Fruit fly (Drosophila melanogaster) whole organism, embryonic: ENCODE data around the gene Bacc.

ENCODE experiments used
- Ada2b ChIP-seq: fragments of 200-800 bp; sonication (Bioruptor generic); IDR thresholded peaks from 2 replicates; pipeline ENCODE4 v1.3.6; 2022; ENCODE audit warnings: missing biosample characterization, missing genetic modification characterization
- Blimp-1 ChIP-seq: fragments of 200-800 bp; sonication (Bioruptor generic); optimal IDR thresholded peaks from 3 replicates; lab custom pipeline; 2018; ENCODE audit warnings: missing biosample characterization, missing genetic modification characterization, mild to moderate bottlenecking, moderate library complexity, missing genetic modification reagents
- C15 ChIP-seq: fragments of 200-800 bp; sonication (Bioruptor generic); IDR thresholded peaks from 3 replicates; pipeline ENCODE4 v1.3.6; 2022; ENCODE audit warnings: missing biosample characterization, missing genetic modification characterization
- CG11093 ChIP-seq: fragments of 200-800 bp; sonication (Bioruptor generic); IDR thresholded peaks from 3 replicates; pipeline ENCODE4 v1.3.6; 2022; ENCODE audit warnings: missing biosample characterization, missing genetic modification characterization
- CG11695 ChIP-seq: fragments of 200-800 bp; sonication (Bioruptor generic); IDR thresholded peaks from 3 replicates; pipeline ENCODE4 v1.3.6; 2022; ENCODE audit warnings: missing biosample characterization, missing genetic modification characterization
- CG12659 ChIP-seq: fragments of 200-800 bp; sonication (Bioruptor generic); optimal IDR thresholded peaks from 3 replicates; lab custom pipeline; 2017; ENCODE audit warnings: mild to moderate bottlenecking, missing biosample characterization, missing genetic modification reagents, missing genetic modification characterization
- CG14667 ChIP-seq: fragments of 200-800 bp; sonication (Bioruptor generic); IDR thresholded peaks from 2 replicates; pipeline ENCODE4 v1.3.6; 2022; ENCODE audit warnings: missing biosample characterization, missing genetic modification characterization
- CG14860 ChIP-seq: fragments of 200-800 bp; sonication (Bioruptor generic); IDR thresholded peaks from 3 replicates; pipeline ENCODE4 v1.3.6; 2022; ENCODE audit warnings: missing biosample characterization, missing genetic modification characterization; ENCODE audit not compliant: partially characterized antibody
- CG15073 ChIP-seq: fragments of 200-800 bp; sonication (Bioruptor generic); optimal IDR thresholded peaks from 2 replicates; lab custom pipeline; 2016; ENCODE audit warnings: missing biosample characterization, missing genetic modification characterization
- CG16863 ChIP-seq: fragments of 200-800 bp; sonication (Bioruptor generic); optimal IDR thresholded peaks from 3 replicates; lab custom pipeline; 2016; ENCODE audit warnings: missing biosample characterization, missing genetic modification characterization
- CG17385 ChIP-seq: fragments of 200-800 bp; sonication (Bioruptor generic); optimal IDR thresholded peaks from 3 replicates; lab custom pipeline; 2018; ENCODE audit warnings: missing biosample characterization, mild to moderate bottlenecking, missing genetic modification characterization
- CG17568 ChIP-seq: fragments of 200-800 bp; sonication (Bioruptor generic); optimal IDR thresholded peaks from 2 replicates; lab custom pipeline; 2018; ENCODE audit warnings: missing biosample characterization, mild to moderate bottlenecking, missing genetic modification characterization, moderate library complexity
- CG17829 ChIP-seq: fragments of 200-800 bp; optimal IDR thresholded peaks from 2 replicates; lab custom pipeline; 2019; ENCODE audit warnings: missing biosample characterization, mild to moderate bottlenecking, missing genetic modification characterization, moderate library complexity
- CG30431 ChIP-seq: fragments of 200-800 bp; sonication (Bioruptor generic); optimal IDR thresholded peaks from 2 replicates; lab custom pipeline; 2017; ENCODE audit warnings: missing biosample characterization, missing genetic modification characterization
- CG34422 ChIP-seq: fragments of 200-800 bp; sonication (Bioruptor generic); IDR thresholded peaks from 3 replicates; pipeline ENCODE4 v1.3.6; 2022; ENCODE audit warnings: missing biosample characterization, missing genetic modification characterization
- CG4617 ChIP-seq: fragments of 200-800 bp; sonication (Bioruptor generic); optimal IDR thresholded peaks from 3 replicates; lab custom pipeline; 2016; ENCODE audit warnings: missing biosample characterization, missing genetic modification characterization, borderline replicate concordance
- CG7372 ChIP-seq: fragments of 200-800 bp; sonication (Bioruptor generic); IDR thresholded peaks from 2 replicates; pipeline ENCODE4 v1.3.6; 2022; ENCODE audit warnings: missing biosample characterization, missing genetic modification characterization
- CG7987 ChIP-seq: fragments of 200-800 bp; sonication (Bioruptor generic); optimal IDR thresholded peaks from 2 replicates; lab custom pipeline; 2018; ENCODE audit warnings: missing biosample characterization, mild to moderate bottlenecking, missing genetic modification characterization, moderate library complexity
- CG8924 ChIP-seq: fragments of 200-800 bp; optimal IDR thresholded peaks from 3 replicates; lab custom pipeline; 2019; ENCODE audit warnings: missing biosample characterization, mild to moderate bottlenecking, missing genetic modification characterization, moderate library complexity
- CG9437 ChIP-seq: fragments of 200-800 bp; sonication (Bioruptor generic); optimal IDR thresholded peaks from 2 replicates; lab custom pipeline; 2018; ENCODE audit warnings: missing biosample characterization, mild to moderate bottlenecking, missing genetic modification characterization
- CG9727 ChIP-seq: fragments of 200-800 bp; sonication (Bioruptor generic); optimal IDR thresholded peaks from 3 replicates; lab custom pipeline; 2017; ENCODE audit warnings: missing biosample characterization, mild to moderate bottlenecking, missing genetic modification characterization
- CG9797 ChIP-seq: fragments of 200-800 bp; sonication (Bioruptor generic); optimal IDR thresholded peaks from 3 replicates; lab custom pipeline; 2018; ENCODE audit warnings: missing biosample characterization, mild to moderate bottlenecking, missing genetic modification characterization
- CG9817 ChIP-seq: fragments of 200-800 bp; sonication (Bioruptor generic); optimal IDR thresholded peaks from 2 replicates; lab custom pipeline; 2018; ENCODE audit warnings: missing biosample characterization, mild to moderate bottlenecking, missing genetic modification characterization, moderate library complexity
- Dbx ChIP-seq: fragments of 200-800 bp; sonication (Bioruptor generic); IDR thresholded peaks from 3 replicates; pipeline ENCODE4 v1.3.6; 2022; ENCODE audit warnings: missing biosample characterization, missing genetic modification characterization
- Dll ChIP-seq: fragments of 200-800 bp; sonication (Bioruptor generic); IDR thresholded peaks from 4 replicates; pipeline ENCODE4 v1.3.6; 2022; ENCODE audit warnings: missing biosample characterization, missing genetic modification characterization; ENCODE audit not compliant: partially characterized antibody
- MTF-1 ChIP-seq: fragments of 200-800 bp; sonication (Bioruptor generic); optimal IDR thresholded peaks from 2 replicates; lab custom pipeline; 2018; ENCODE audit warnings: missing biosample characterization, mild to moderate bottlenecking, missing genetic modification characterization, borderline replicate concordance
- Rfx ChIP-seq: fragments of 200-800 bp; sonication (Bioruptor generic); IDR thresholded peaks from 2 replicates; pipeline ENCODE4 v1.3.6; 2022; ENCODE audit warnings: missing biosample characterization, missing genetic modification characterization
- Sox100B ChIP-seq: fragments of 200-800 bp; sonication (Bioruptor generic); optimal IDR thresholded peaks from 3 replicates; lab custom pipeline; 2018; ENCODE audit warnings: missing biosample characterization, mild to moderate bottlenecking, missing genetic modification characterization
- Tbp ChIP-seq: fragments of >200 bp; optimal IDR thresholded peaks from 2 replicates; lab custom pipeline; 2018; ENCODE audit warnings: missing biosample characterization, missing genetic modification characterization
- Vsx1 ChIP-seq: fragments of 200-800 bp; sonication (Bioruptor generic); optimal IDR thresholded peaks from 2 replicates; lab custom pipeline; 2017; ENCODE audit warnings: missing biosample characterization, mild to moderate bottlenecking, missing genetic modification characterization, missing genetic modification reagents
- YL-1 ChIP-seq: fragments of 200-800 bp; sonication (Bioruptor generic); optimal IDR thresholded peaks from 3 replicates; lab custom pipeline; 2017; ENCODE audit warnings: missing biosample characterization, mild to moderate bottlenecking, missing genetic modification characterization
- bab2 ChIP-seq: fragments of 200-800 bp; sonication (Bioruptor generic); optimal IDR thresholded peaks from 2 replicates; lab custom pipeline; 2016; ENCODE audit warnings: missing biosample characterization, missing genetic modification characterization
- cas ChIP-seq: fragments of 200-800 bp; sonication (Bioruptor generic); IDR thresholded peaks from 2 replicates; pipeline ENCODE4 v1.3.6; 2022; ENCODE audit warnings: missing biosample characterization, missing genetic modification characterization
- caup ChIP-seq: fragments of 200-800 bp; sonication (Bioruptor generic); optimal IDR thresholded peaks from 3 replicates; lab custom pipeline; 2017; ENCODE audit warnings: missing biosample characterization, mild to moderate bottlenecking, missing genetic modification characterization, moderate library complexity; ENCODE audit not compliant: severe bottlenecking
- dan ChIP-seq: fragments of 200-800 bp; sonication (Bioruptor generic); IDR thresholded peaks from 2 replicates; pipeline ENCODE4 v1.3.6; 2022; ENCODE audit warnings: missing biosample characterization, missing genetic modification characterization
- fd64A ChIP-seq: fragments of 200-800 bp; sonication (Bioruptor generic); optimal IDR thresholded peaks from 3 replicates; lab custom pipeline; 2018; ENCODE audit warnings: missing biosample characterization, mild to moderate bottlenecking, missing genetic modification characterization
- fru ChIP-seq: fragments of >200 bp; optimal IDR thresholded peaks from 2 replicates; lab custom pipeline; 2017
- fu2 ChIP-seq: fragments of 200-800 bp; sonication (Bioruptor generic); optimal IDR thresholded peaks from 2 replicates; lab custom pipeline; 2016; ENCODE audit warnings: missing biosample characterization, missing genetic modification characterization
- hbn ChIP-seq: fragments of 200-800 bp; sonication (Bioruptor generic); IDR thresholded peaks from 2 replicates; pipeline ENCODE4 v1.3.6; 2022; ENCODE audit warnings: missing biosample characterization, missing genetic modification characterization; ENCODE audit not compliant: partially characterized antibody
- hth ChIP-seq: fragments of >200 bp; optimal IDR thresholded peaks from 2 replicates; lab custom pipeline; 2017; ENCODE audit warnings: inconsistent platforms
- ind ChIP-seq: fragments of 200-800 bp; sonication (Bioruptor generic); optimal IDR thresholded peaks from 3 replicates; lab custom pipeline; 2016; ENCODE audit warnings: missing biosample characterization, missing genetic modification characterization
- jigr1 ChIP-seq: fragments of 200-800 bp; sonication (Bioruptor generic); IDR thresholded peaks from 3 replicates; pipeline ENCODE4 v1.3.6; 2022; ENCODE audit warnings: missing biosample characterization, missing genetic modification characterization
- jing ChIP-seq: fragments of 200-800 bp; sonication (Bioruptor generic); optimal IDR thresholded peaks from 2 replicates; lab custom pipeline; 2018; ENCODE audit warnings: missing biosample characterization, mild to moderate bottlenecking, missing genetic modification characterization
- nom ChIP-seq: fragments of 200-800 bp; sonication (Bioruptor generic); optimal IDR thresholded peaks from 2 replicates; lab custom pipeline; 2017; ENCODE audit warnings: missing biosample characterization, missing genetic modification characterization, mild to moderate bottlenecking, moderate library complexity, missing genetic modification reagents
- pho ChIP-seq: fragments of 200-800 bp; sonication (Bioruptor generic); optimal IDR thresholded peaks from 2 replicates; lab custom pipeline; 2016; ENCODE audit warnings: missing biosample characterization, missing genetic modification characterization
- row ChIP-seq: fragments of 200-800 bp; sonication (Bioruptor generic); IDR thresholded peaks from 3 replicates; pipeline ENCODE4 v1.3.6; 2022; ENCODE audit warnings: missing biosample characterization, missing genetic modification characterization
- sima ChIP-seq: fragments of 200-800 bp; sonication (Bioruptor generic); optimal IDR thresholded peaks from 2 replicates; lab custom pipeline; 2016; ENCODE audit warnings: missing biosample characterization, missing genetic modification characterization
- sr ChIP-seq: fragments of 200-800 bp; sonication (Bioruptor generic); IDR thresholded peaks from 3 replicates; pipeline ENCODE4 v1.3.6; 2022; ENCODE audit warnings: missing biosample characterization, missing genetic modification characterization
- tna ChIP-seq: fragments of 200-800 bp; sonication (Bioruptor generic); IDR thresholded peaks from 2 replicates; pipeline ENCODE4 v1.3.6; 2022; ENCODE audit warnings: missing biosample characterization, missing genetic modification characterization; ENCODE audit not compliant: partially characterized antibody
- twi ChIP-seq: fragments of 200-800 bp; optimal IDR thresholded peaks from 2 replicates; lab custom pipeline; 2019; ENCODE audit warnings: missing biosample characterization, mild to moderate bottlenecking, missing genetic modification characterization, moderate library complexity
- tx ChIP-seq: fragments of 200-800 bp; sonication (Bioruptor generic); optimal IDR thresholded peaks from 2 replicates; lab custom pipeline; 2016; ENCODE audit warnings: missing biosample characterization, missing genetic modification characterization
- wor ChIP-seq: fragments of 200-800 bp; sonication (Bioruptor generic); IDR thresholded peaks from 2 replicates; pipeline ENCODE4 v1.3.6; 2022; ENCODE audit warnings: missing biosample characterization, missing genetic modification characterization

The Bacc gene

DNA sequence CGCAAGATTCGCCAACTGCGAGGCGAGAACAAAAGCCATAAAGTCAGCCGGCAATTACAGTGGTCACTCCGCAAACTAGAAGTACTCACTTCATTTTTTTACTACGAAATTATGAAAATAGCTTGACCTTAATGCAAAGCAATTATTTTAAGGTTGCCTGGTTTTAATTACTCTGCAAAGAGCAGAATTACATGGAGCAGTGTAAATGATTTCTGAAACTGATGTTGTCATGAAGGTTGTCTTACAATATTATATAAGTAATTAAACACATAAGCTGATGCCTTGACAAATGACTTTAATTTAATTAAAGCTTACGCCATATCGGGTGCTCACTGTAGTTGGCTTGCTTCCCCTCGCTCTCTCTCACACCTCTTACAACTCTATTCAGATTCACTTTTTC lies 18.0 kb upstream of the Bacc start (continued):
- TF ChIP-seq CG9797: no peak
- TF ChIP-seq sr (GFP tag; lab: Robert Waterston, UW): no peak
- TF ChIP-seq CG9727: peak; percentile 66
- TF ChIP-seq caup (GFP tag; lab: Kevin White, UChicago): peak; percentile 4
- TF ChIP-seq CG34422 (GFP tag; lab: Robert Waterston, UW): no peak
- peak; percentile 73 for TF ChIP-seq Rfx (GFP tag; lab: Robert Waterston, UW)
- no peak for TF ChIP-seq CG11093
- TF ChIP-seq jigr1 (GFP tag; lab: Robert Waterston, UW): no peak
- no peak for TF ChIP-seq Vsx1
- TF ChIP-seq CG14860 (GFP tag; lab: Robert Waterston, UW): no peak
- no peak for TF ChIP-seq MTF-1
- TF ChIP-seq YL-1 (GFP tag; lab: Kevin White, UChicago): no peak
- TF ChIP-seq Tbp (GFP tag; lab: Kevin White, UChicago): no peak
- TF ChIP-seq wor (GFP tag; lab: Robert Waterston, UW): no peak
- TF ChIP-seq Ada2b (GFP tag; lab: Robert Waterston, UW): no peak
- peak; percentile 12 for TF ChIP-seq bab2 (GFP tag; lab: Kevin White, UChicago)
- TF ChIP-seq Sox100B (GFP tag; lab: Kevin White, UChicago): no peak
- TF ChIP-seq CG9437 (GFP tag; lab: Kevin White, UChicago): no peak
- TF ChIP-seq cas: no peak
- TF ChIP-seq dan: no peak
- TF ChIP-seq CG7987 (GFP tag; lab: Kevin White, UChicago): no peak
- TF ChIP-seq CG17385: peak; percentile 45
- peak; percentile 70 for TF ChIP-seq Dbx
- TF ChIP-seq row: peak; percentile 68
- no peak for TF ChIP-seq hbn (GFP tag; lab: Robert Waterston, UW)
- no peak for TF ChIP-seq hth (lab: Kevin White, UChicago)
- no peak for TF ChIP-seq CG17568 (GFP tag; lab: Kevin White, UChicago)
- peak; percentile 53; the same call in 1 of the 3 replicates for TF ChIP-seq CG11695
- no peak for TF ChIP-seq fru (lab: Kevin White, UChicago)
- peak; percentile 23 for TF ChIP-seq CG8924 (tag; lab: Kevin White, UChicago)
- peak; percentile 55 for TF ChIP-seq Blimp-1 (GFP tag; lab: Kevin White, UChicago)
- no peak for TF ChIP-seq CG16863 (GFP tag; lab: Kevin White, UChicago)
- TF ChIP-seq fd64A (GFP tag; lab: Kevin White, UChicago): no peak
- TF ChIP-seq CG9817 (tag; lab: Kevin White, UChicago): peak; percentile 57
- TF ChIP-seq CG4617 (GFP tag; lab: Kevin White, UChicago): no peak
- no peak for TF ChIP-seq sima
- no peak for TF ChIP-seq jing
- no peak for TF ChIP-seq Dll (GFP tag; lab: Robert Waterston, UW)
- peak; percentile 77 for TF ChIP-seq nom (GFP tag; lab: Kevin White, UChicago)
- no peak for TF ChIP-seq tna
- TF ChIP-seq tx (GFP tag; lab: Kevin White, UChicago): peak; percentile 2
- TF ChIP-seq pho (GFP tag; lab: Kevin White, UChicago): peak; percentile 76
- no peak for TF ChIP-seq CG15073 (GFP tag; lab: Kevin White, UChicago)
- peak; percentile 14; the same call in 1 of the 2 replicates for TF ChIP-seq CG7372 (GFP tag; lab: Robert Waterston, UW)
- peak; percentile 40 for TF ChIP-seq ind
- no peak for TF ChIP-seq C15 (GFP tag; lab: Robert Waterston, UW)
- peak; percentile 56 for TF ChIP-seq CG12659 (GFP tag; lab: Kevin White, UChicago)
- no peak for TF ChIP-seq CG14667 (GFP tag; lab: Robert Waterston, UW)
- TF ChIP-seq CG17829 (tag; lab: Kevin White, UChicago): no peak
- peak; percentile 42 for TF ChIP-seq fu2 (GFP tag; lab: Kevin White, UChicago)
- no peak for TF ChIP-seq twi (tag; lab: Kevin White, UChicago)
- no peak for TF ChIP-seq CG30431 (GFP tag; lab: Kevin White, UChicago)
